Fruit fly (Drosophila melanogaster) whole organism, embryonic: ENCODE measurements around the gene CG17744.
A peak's percentile ranks its signal among the peaks of the same experiment; 100 is the strongest.

Source experiments
- Asciz ChIP-seq: fragments of 200-800 bp; sonication (Bioruptor generic); optimal IDR thresholded peaks from 2 replicates; lab custom pipeline; 2017; ENCODE audit warnings: missing biosample characterization, mild to moderate bottlenecking, missing genetic modification characterization, missing genetic modification reagents
- Atf-2 ChIP-seq: fragments of 200-800 bp; sonication (Bioruptor generic); optimal IDR thresholded peaks from 2 replicates; lab custom pipeline; 2016; ENCODE audit warnings: missing biosample characterization, missing genetic modification characterization
- B-H2 ChIP-seq: fragments of 200-800 bp; sonication (Bioruptor generic); optimal IDR thresholded peaks from 2 replicates; lab custom pipeline; 2018; ENCODE audit warnings: missing biosample characterization, mild to moderate bottlenecking, missing genetic modification characterization
- CG11456 ChIP-seq: fragments of 200-800 bp; sonication (Bioruptor generic); IDR thresholded peaks from 3 replicates; pipeline ENCODE4 v1.3.6; 2022; ENCODE audit warnings: missing biosample characterization, missing genetic modification characterization
- CG12155 ChIP-seq: fragments of 200-800 bp; sonication (Bioruptor generic); optimal IDR thresholded peaks from 3 replicates; lab custom pipeline; 2016; ENCODE audit warnings: missing biosample characterization, missing genetic modification characterization
- CG12744 ChIP-seq: fragments of 200-800 bp; sonication (Bioruptor generic); optimal IDR thresholded peaks from 2 replicates; lab custom pipeline; 2016; ENCODE audit warnings: missing biosample characterization, missing genetic modification characterization
- CG13775 ChIP-seq: fragments of 200-800 bp; sonication (Bioruptor generic); optimal IDR thresholded peaks from 3 replicates; lab custom pipeline; 2017; ENCODE audit warnings: missing biosample characterization, mild to moderate bottlenecking, missing genetic modification characterization
- CG14014 ChIP-seq: fragments of 200-800 bp; sonication (Bioruptor generic); IDR thresholded peaks from 2 replicates; pipeline ENCODE4 v1.3.6; 2022; ENCODE audit warnings: missing biosample characterization, missing genetic modification characterization
- CG14050 ChIP-seq: fragments of 200-800 bp; sonication (Bioruptor generic); IDR thresholded peaks from 3 replicates; pipeline ENCODE4 v1.3.6; 2022; ENCODE audit warnings: missing biosample characterization, missing genetic modification characterization
- CG15011 ChIP-seq: fragments of 200-800 bp; sonication (Bioruptor generic); optimal IDR thresholded peaks from 3 replicates; lab custom pipeline; 2018; ENCODE audit warnings: missing biosample characterization, mild to moderate bottlenecking, missing genetic modification characterization
- CG1529 ChIP-seq: fragments of 200-800 bp; sonication (Bioruptor generic); optimal IDR thresholded peaks from 3 replicates; lab custom pipeline; 2018; ENCODE audit warnings: missing biosample characterization, missing genetic modification characterization
- CG16813 ChIP-seq: fragments of 200-800 bp; sonication (Bioruptor generic); IDR thresholded peaks from 3 replicates; pipeline ENCODE4 v1.3.6; 2022; ENCODE audit warnings: missing biosample characterization, missing genetic modification characterization; ENCODE audit not compliant: partially characterized antibody
- CG1792 ChIP-seq: fragments of 200-800 bp; sonication (Bioruptor generic); optimal IDR thresholded peaks from 2 replicates; lab custom pipeline; 2016; ENCODE audit warnings: missing biosample characterization, missing genetic modification characterization
- CG2202 ChIP-seq: fragments of 200-800 bp; sonication (Bioruptor generic); optimal IDR thresholded peaks from 2 replicates; lab custom pipeline; 2018; ENCODE audit warnings: missing biosample characterization, mild to moderate bottlenecking, missing genetic modification characterization
- CG4360 ChIP-seq: fragments of 200-800 bp; sonication (Bioruptor generic); IDR thresholded peaks from 2 replicates; pipeline ENCODE4 v1.3.6; 2022; ENCODE audit warnings: missing biosample characterization, missing genetic modification characterization
- CG43689 ChIP-seq: fragments of 200-800 bp; sonication (Bioruptor generic); IDR thresholded peaks from 2 replicates; pipeline ENCODE4 v1.3.6; 2022; ENCODE audit warnings: missing biosample characterization, missing genetic modification characterization
- CG5953 ChIP-seq: fragments of 200-800 bp; sonication (Bioruptor generic); IDR thresholded peaks from 2 replicates; pipeline ENCODE4 v1.3.6; 2022; ENCODE audit warnings: missing biosample characterization, missing genetic modification characterization
- CG6683 ChIP-seq: fragments of 200-800 bp; sonication (Bioruptor generic); optimal IDR thresholded peaks from 2 replicates; lab custom pipeline; 2017; ENCODE audit warnings: missing biosample characterization, mild to moderate bottlenecking, missing genetic modification characterization, missing genetic modification reagents
- CG7357 ChIP-seq: fragments of 200-800 bp; sonication (Bioruptor generic); IDR thresholded peaks from 3 replicates; pipeline ENCODE4 v1.3.6; 2022; ENCODE audit warnings: missing biosample characterization, missing genetic modification characterization
- CG9817 ChIP-seq: fragments of 200-800 bp; sonication (Bioruptor generic); optimal IDR thresholded peaks from 2 replicates; lab custom pipeline; 2018; ENCODE audit warnings: missing biosample characterization, mild to moderate bottlenecking, missing genetic modification characterization, moderate library complexity
- CkIIα-i1 ChIP-seq: fragments of 200-800 bp; sonication (Bioruptor generic); IDR thresholded peaks from 2 replicates; pipeline ENCODE4 v1.3.6; 2022; ENCODE audit warnings: missing biosample characterization, missing genetic modification characterization
- D19B ChIP-seq: fragments of 200-800 bp; sonication (Bioruptor generic); optimal IDR thresholded peaks from 2 replicates; lab custom pipeline; 2017; ENCODE audit warnings: missing biosample characterization, mild to moderate bottlenecking, missing genetic modification characterization
- Dek ChIP-seq: fragments of 200-800 bp; sonication (Bioruptor generic); optimal IDR thresholded peaks from 3 replicates; lab custom pipeline; 2019; ENCODE audit warnings: missing biosample characterization, mild to moderate bottlenecking, missing genetic modification characterization, moderate library complexity
- Dref ChIP-seq: fragments of 200-800 bp; sonication (Bioruptor generic); IDR thresholded peaks from 2 replicates; pipeline ENCODE4 v1.3.6; 2022; ENCODE audit warnings: missing biosample characterization, missing genetic modification characterization
- Ets97D ChIP-seq: fragments of 200-800 bp; sonication (Bioruptor generic); optimal IDR thresholded peaks from 3 replicates; lab custom pipeline; 2016; ENCODE audit warnings: missing biosample characterization, missing genetic modification characterization
- H15 ChIP-seq: fragments of 200-800 bp; sonication (Bioruptor generic); IDR thresholded peaks from 3 replicates; pipeline ENCODE4 v1.3.6; 2022; ENCODE audit warnings: missing biosample characterization, missing genetic modification characterization
- HmgD ChIP-seq: fragments of 200-800 bp; sonication (Bioruptor generic); optimal IDR thresholded peaks from 3 replicates; lab custom pipeline; 2016; ENCODE audit warnings: missing biosample characterization, missing genetic modification characterization
- Hr3 ChIP-seq: fragments of 200-800 bp; sonication (Bioruptor generic); optimal IDR thresholded peaks from 3 replicates; lab custom pipeline; 2016; ENCODE audit warnings: missing biosample characterization, missing genetic modification characterization
- Kr ChIP-seq: fragments of 200-800 bp; sonication (Bioruptor generic); optimal IDR thresholded peaks from 2 replicates; lab custom pipeline; 2017; ENCODE audit warnings: missing biosample characterization, mild to moderate bottlenecking, missing genetic modification characterization
- Lim3 ChIP-seq: fragments of 200-800 bp; sonication (Bioruptor generic); IDR thresholded peaks from 2 replicates; pipeline ENCODE4 v1.3.6; 2022; ENCODE audit warnings: missing biosample characterization, missing genetic modification characterization
- MTF-1 ChIP-seq: fragments of 200-800 bp; sonication (Bioruptor generic); optimal IDR thresholded peaks from 2 replicates; lab custom pipeline; 2018; ENCODE audit warnings: missing biosample characterization, mild to moderate bottlenecking, missing genetic modification characterization, borderline replicate concordance
- PHDP ChIP-seq: fragments of 200-800 bp; sonication (Bioruptor generic); optimal IDR thresholded peaks from 3 replicates; lab custom pipeline; 2018; ENCODE audit warnings: missing biosample characterization, mild to moderate bottlenecking, missing genetic modification characterization, moderate library complexity
- Ptx1 ChIP-seq: fragments of 200-800 bp; sonication (Bioruptor generic); IDR thresholded peaks from 2 replicates; pipeline ENCODE4 v1.3.6; 2022; ENCODE audit warnings: missing biosample characterization, missing genetic modification characterization
- Ravus ChIP-seq: fragments of 200-800 bp; sonication (Bioruptor generic); IDR thresholded peaks from 2 replicates; pipeline ENCODE4 v1.3.6; 2022; ENCODE audit warnings: missing biosample characterization, missing genetic modification characterization
- Side ChIP-seq: fragments of 200-800 bp; sonication (Bioruptor generic); optimal IDR thresholded peaks from 2 replicates; lab custom pipeline; 2016; ENCODE audit warnings: missing biosample characterization, missing genetic modification characterization
- Sry-β ChIP-seq: fragments of 200-800 bp; sonication (Bioruptor generic); optimal IDR thresholded peaks from 2 replicates; lab custom pipeline; 2018; ENCODE audit warnings: missing biosample characterization, mild to moderate bottlenecking, missing genetic modification characterization, moderate library complexity
- TFAM ChIP-seq: fragments of 200-800 bp; sonication (Bioruptor generic); optimal IDR thresholded peaks from 2 replicates; lab custom pipeline; 2017; ENCODE audit warnings: missing biosample characterization, missing genetic modification characterization, inconsistent platforms
- aop ChIP-seq: fragments of 200-800 bp; sonication (Bioruptor generic); IDR thresholded peaks from 2 replicates; pipeline ENCODE4 v1.3.6; 2022; ENCODE audit warnings: missing biosample characterization, missing genetic modification characterization
- crp ChIP-seq, 2 experiments: fragments of 200-800 bp; sonication (Bioruptor generic); optimal IDR thresholded peaks; 2 replicates in 1 of 2; 3 replicates in 1 of 2; lab custom pipeline; 2017; ENCODE audit warnings: missing biosample characterization in 2 of 2, missing genetic modification characterization in 2 of 2, mild to moderate bottlenecking in 1 of 2, moderate library complexity in 1 of 2
- dimm ChIP-seq: fragments of 200-800 bp; sonication (Bioruptor generic); IDR thresholded peaks from 2 replicates; pipeline ENCODE4 v1.3.6; 2022; ENCODE audit warnings: missing biosample characterization, missing genetic modification characterization
- ham ChIP-seq: fragments of 200-800 bp; sonication (Bioruptor generic); IDR thresholded peaks from 2 replicates; pipeline ENCODE4 v1.3.6; 2022; ENCODE audit warnings: missing biosample characterization, missing genetic modification characterization
- hbn ChIP-seq: fragments of 200-800 bp; sonication (Bioruptor generic); IDR thresholded peaks from 2 replicates; pipeline ENCODE4 v1.3.6; 2022; ENCODE audit warnings: missing biosample characterization, missing genetic modification characterization; ENCODE audit not compliant: partially characterized antibody
- jigr1 ChIP-seq: fragments of 200-800 bp; sonication (Bioruptor generic); IDR thresholded peaks from 3 replicates; pipeline ENCODE4 v1.3.6; 2022; ENCODE audit warnings: missing biosample characterization, missing genetic modification characterization
- jumu ChIP-seq: fragments of 200-800 bp; sonication (Bioruptor generic); optimal IDR thresholded peaks from 3 replicates; lab custom pipeline; 2016; ENCODE audit warnings: missing biosample characterization, missing genetic modification characterization
- nmo ChIP-seq: fragments of 200-800 bp; sonication (Bioruptor generic); optimal IDR thresholded peaks from 2 replicates; lab custom pipeline; 2018; ENCODE audit warnings: missing biosample characterization, mild to moderate bottlenecking, missing genetic modification characterization, moderate library complexity
- p53 ChIP-seq: fragments of 200-800 bp; sonication (Bioruptor generic); optimal IDR thresholded peaks from 2 replicates; lab custom pipeline; 2016; ENCODE audit warnings: missing biosample characterization, missing genetic modification characterization
- pros ChIP-seq: fragments of 200-800 bp; sonication (Bioruptor generic); optimal IDR thresholded peaks from 3 replicates; lab custom pipeline; 2019; ENCODE audit warnings: missing biosample characterization, mild to moderate bottlenecking, missing genetic modification characterization, moderate library complexity
- so ChIP-seq: fragments of 200-800 bp; sonication (Bioruptor generic); IDR thresholded peaks from 3 replicates; pipeline ENCODE4 v1.3.6; 2022; ENCODE audit warnings: missing biosample characterization, missing genetic modification characterization
- tio ChIP-seq: fragments of 200-800 bp; sonication (Bioruptor generic); optimal IDR thresholded peaks from 2 replicates; lab custom pipeline; 2017; ENCODE audit warnings: missing biosample characterization, missing genetic modification characterization, inconsistent platforms
- trem ChIP-seq: fragments of 200-800 bp; optimal IDR thresholded peaks from 3 replicates; lab custom pipeline; 2019; ENCODE audit warnings: missing biosample characterization, mild to moderate bottlenecking, missing genetic modification characterization, moderate library complexity
- ttk ChIP-seq: fragments of 200-800 bp; sonication (Bioruptor generic); IDR thresholded peaks from 2 replicates; pipeline ENCODE4 v2.1.2; 2022; ENCODE audit warnings: missing biosample characterization, missing genetic modification characterization
- usp ChIP-seq: fragments of >200 bp; optimal IDR thresholded peaks from 2 replicates; lab custom pipeline; 2017; ENCODE audit warnings: missing biosample characterization, missing genetic modification characterization

Gene CG17744

dm6 chr3L:7008351-7008750 lies 18.2 kb downstream of the CG17744 start (continued):
- peak; percentile 56 for TF ChIP-seq CG12155 (GFP tag; lab: Kevin White, UChicago)
- TF ChIP-seq CG7357 (GFP tag; lab: Robert Waterston, UW) = peak; percentile 62; the same call in 1 of the 3 replicates
- TF ChIP-seq CG9817 (tag; lab: Kevin White, UChicago) = peak; percentile 70
- TF ChIP-seq H15 = peak; percentile 60; the same call in 1 of the 3 replicates
- peak; percentile 96 for TF ChIP-seq nmo (GFP tag; lab: Kevin White, UChicago)
- TF ChIP-seq CG43689 = peak; percentile 41; the same call in 1 of the 2 replicates
- TF ChIP-seq Ets97D (GFP tag; lab: Kevin White, UChicago) = no peak
- TF ChIP-seq CG6683 = peak; percentile 73
- TF ChIP-seq TFAM (GFP tag; lab: Kevin White, UChicago) = peak; percentile 1
- TF ChIP-seq CG5953 (GFP tag; lab: Robert Waterston, UW) = no peak
- TF ChIP-seq usp = no peak
- peak; percentile 51 for TF ChIP-seq Side (GFP tag; lab: Kevin White, UChicago)
- no peak for TF ChIP-seq jumu (GFP tag; lab: Kevin White, UChicago)
- TF ChIP-seq Hr3 (GFP tag; lab: Kevin White, UChicago) = peak; percentile 86
- TF ChIP-seq CG4360 = peak; percentile 51
- TF ChIP-seq CG13775 (GFP tag; lab: Kevin White, UChicago) = peak; percentile 48
- no peak for TF ChIP-seq Dref (GFP tag; lab: Robert Waterston, UW)
- TF ChIP-seq dimm = peak; percentile 5; the same call in 1 of the 2 replicates
- peak; percentile 73 for TF ChIP-seq ttk (GFP tag; lab: Robert Waterston, UW)
- TF ChIP-seq D19B = peak; percentile 27
- TF ChIP-seq Ptx1 (GFP tag; lab: Robert Waterston, UW) = peak; percentile 77
- TF ChIP-seq Asciz (GFP tag; lab: Kevin White, UChicago) = peak; percentile 92
- peak; percentile 64 for TF ChIP-seq CG14050 (GFP tag; lab: Robert Waterston, UW)
- peak; percentile 65 for TF ChIP-seq Dek (tag; lab: Kevin White, UChicago)
- peak; percentile 75 for TF ChIP-seq CG15011
- no peak for TF ChIP-seq p53 (GFP tag; lab: Kevin White, UChicago)
- peak; percentile 15 for TF ChIP-seq MTF-1 (GFP tag; lab: Kevin White, UChicago)
- peak; percentile 72 for TF ChIP-seq CG14014 (GFP tag; lab: Robert Waterston, UW)
- TF ChIP-seq CkIIα-i1 (GFP tag; lab: Robert Waterston, UW) = no peak
- TF ChIP-seq CG1529 (GFP tag; lab: Kevin White, UChicago) = peak; percentile 87
- TF ChIP-seq PHDP (tag; lab: Kevin White, UChicago) = peak; percentile 92
- peak; percentile 15 for TF ChIP-seq CG1792 (GFP tag; lab: Kevin White, UChicago)
- peak in 1 of 2 experiments; percentile 41 for TF ChIP-seq crp (GFP tag; optimal IDR thresholded peaks at IDR 0.05; lab: Kevin White, UChicago)
- TF ChIP-seq aop = no peak
- TF ChIP-seq CG11456 (GFP tag; lab: Robert Waterston, UW) = no peak
- peak; percentile 75 for TF ChIP-seq tio (GFP tag; lab: Kevin White, UChicago)
- no peak for TF ChIP-seq ham
- TF ChIP-seq Sry-β (GFP tag; lab: Kevin White, UChicago) = no peak
- no peak for TF ChIP-seq Ravus
- TF ChIP-seq pros (GFP tag; lab: Kevin White, UChicago) = peak; percentile 16
- no peak for TF ChIP-seq CG16813 (GFP tag; lab: Robert Waterston, UW)
- no peak for TF ChIP-seq CG12744 (GFP tag; lab: Kevin White, UChicago)
- TF ChIP-seq so = peak; percentile 77; the same call in 1 of the 3 replicates
- TF ChIP-seq trem (tag; lab: Kevin White, UChicago) = peak; percentile 78
- no peak for TF ChIP-seq HmgD (GFP tag; lab: Kevin White, UChicago)
- peak; percentile 50 for TF ChIP-seq Atf-2
- TF ChIP-seq hbn = no peak
- TF ChIP-seq Lim3 (GFP tag; lab: Robert Waterston, UW) = no peak
- TF ChIP-seq jigr1 (GFP tag; lab: Robert Waterston, UW) = peak; percentile 58; the same call in 1 of the 3 replicates
- peak; percentile 50 for TF ChIP-seq CG2202 (tag; lab: Kevin White, UChicago)
- TF ChIP-seq B-H2 (GFP tag; lab: Kevin White, UChicago) = no peak
- no peak for TF ChIP-seq Kr (GFP tag; lab: Kevin White, UChicago)
